Worm (Caenorhabditis elegans): ENCODE results near the gene snf-11.

- no peak for TF ChIP-seq nhr-90 (tag; optimal IDR thresholded peaks at IDR 0.05; ENCODE audit: poor library complexity)
- TF ChIP-seq nhr-237 (tag; optimal IDR thresholded peaks at IDR 0.05) = no peak
- no peak for TF ChIP-seq nhr-76 (tag; optimal IDR thresholded peaks at IDR 0.05)
- no peak for TF ChIP-seq fkh-8 (tag; optimal IDR thresholded peaks at IDR 0.05)
- TF ChIP-seq ztf-11 (tag; optimal IDR thresholded peaks at IDR 0.05) = no peak
- TF ChIP-seq elt-2 (tag; optimal IDR thresholded peaks at IDR 0.05) = no peak
- TF ChIP-seq nhr-85 (tag) = no peak
- TF ChIP-seq Y116A8C.19 (tag; optimal IDR thresholded peaks at IDR 0.05; ENCODE audit: borderline replicate concordance) = no peak
- no peak for TF ChIP-seq nhr-71 (tag; optimal IDR thresholded peaks at IDR 0.05)
- no peak for TF ChIP-seq jun-1 (tag; optimal IDR thresholded peaks at IDR 0.05)
- no peak for TF ChIP-seq elt-3 (tag; optimal IDR thresholded peaks at IDR 0.05)
- TF ChIP-seq aly-2 (tag; optimal IDR thresholded peaks at IDR 0.05) = no peak
Observed at ce11 chrV:11346912-11347311, 38.7 kb upstream of the snf-11 start, which contains the start of gene grl-7.

All from whole organism, L1 larva.